Worm (Caenorhabditis elegans) whole organism, L2 larva: ENCODE data around the gene ttr-50.
A peak's percentile ranks its signal among the peaks of the same experiment; 100 is the strongest.

Source experiments
- C34F6.9 ChIP-seq: fragments of 150-350 bp; optimal IDR thresholded peaks from 2 replicates; lab custom pipeline; 2014; ENCODE audit warnings: missing biosample characterization, missing genetic modification characterization
- Y55F3AM.14 ChIP-seq: fragments of 200-800 bp; sonication (Bioruptor generic); optimal IDR thresholded peaks from 2 replicates; lab custom pipeline; 2018; ENCODE audit warnings: mild to moderate bottlenecking, missing genetic modification characterization, missing compliant biosample characterization
- ZK546.5 ChIP-seq: sonication (generic microtip); optimal IDR thresholded peaks from 2 replicates; lab custom pipeline; 2017; ENCODE audit warnings: missing biosample characterization, missing genetic modification characterization
- alr-1 ChIP-seq: fragments of 150-350 bp; optimal IDR thresholded peaks from 2 replicates; lab custom pipeline; 2014; ENCODE audit warnings: missing biosample characterization, missing genetic modification characterization
- aly-2 ChIP-seq: fragments of 150-350 bp; optimal IDR thresholded peaks from 2 replicates; lab custom pipeline; 2014; ENCODE audit warnings: missing biosample characterization, missing genetic modification characterization
- ama-1 ChIP-seq: fragments of 150-350 bp; optimal IDR thresholded peaks from 2 replicates; lab custom pipeline; 2018; ENCODE audit warnings: inconsistent platforms
- blmp-1 ChIP-seq: sonication (generic microtip); optimal IDR thresholded peaks from 2 replicates; lab custom pipeline; 2017; ENCODE audit warnings: missing genetic modification characterization, mild to moderate bottlenecking, missing compliant biosample characterization, antibody characterized with exemption, moderate library complexity; ENCODE audit not compliant: insufficient read depth
- ceh-16 ChIP-seq: fragments of 150-350 bp; optimal IDR thresholded peaks from 2 replicates; lab custom pipeline; 2014; ENCODE audit warnings: missing biosample characterization, missing genetic modification characterization
- ceh-82 ChIP-seq: fragments of 150-350 bp; optimal IDR thresholded peaks from 2 replicates; lab custom pipeline; 2014; ENCODE audit warnings: missing biosample characterization, missing genetic modification characterization
- crh-2 ChIP-seq: sonication (generic microtip); optimal IDR thresholded peaks from 2 replicates; lab custom pipeline; 2017; ENCODE audit warnings: missing biosample characterization, missing genetic modification characterization
- dmd-4 ChIP-seq: sonication (generic microtip); optimal IDR thresholded peaks from 2 replicates; lab custom pipeline; 2017; ENCODE audit warnings: missing biosample characterization, missing genetic modification characterization
- elt-1 ChIP-seq: fragments of 150-350 bp; optimal IDR thresholded peaks from 2 replicates; lab custom pipeline; 2014; ENCODE audit warnings: missing biosample characterization, missing genetic modification characterization
- fos-1 ChIP-seq: fragments of 150-350 bp; optimal IDR thresholded peaks from 2 replicates; lab custom pipeline; 2014; ENCODE audit warnings: missing biosample characterization, missing genetic modification characterization
- gmeb-1 ChIP-seq: fragments of 150-350 bp; optimal IDR thresholded peaks from 2 replicates; lab custom pipeline; 2014; ENCODE audit warnings: missing biosample characterization, missing genetic modification characterization
- lin-39 ChIP-seq: fragments of 150-350 bp; optimal IDR thresholded peaks from 2 replicates; lab custom pipeline; 2014; ENCODE audit warnings: missing biosample characterization, missing genetic modification reagents, missing genetic modification characterization
- mab-5 ChIP-seq: fragments of 150-350 bp; optimal IDR thresholded peaks from 2 replicates; lab custom pipeline; 2014; ENCODE audit warnings: missing biosample characterization, missing genetic modification characterization
- mbf-1 ChIP-seq: sonication (generic microtip); optimal IDR thresholded peaks from 2 replicates; lab custom pipeline; 2017; ENCODE audit warnings: missing biosample characterization, missing genetic modification characterization
- mdl-1 ChIP-seq, 2 experiments: fragments of 150-350 bp in 1 of 2; sonication (generic microtip) in 1 of 2; optimal IDR thresholded peaks; 2 replicates each; lab custom pipeline; 2017; ENCODE audit warnings: missing biosample characterization in 2 of 2, missing genetic modification characterization in 2 of 2
- nhr-10 ChIP-seq: sonication (generic microtip); optimal IDR thresholded peaks from 2 replicates; lab custom pipeline; 2017; ENCODE audit warnings: missing biosample characterization, missing genetic modification characterization
- nhr-11 ChIP-seq: fragments of 150-350 bp; optimal IDR thresholded peaks from 2 replicates; lab custom pipeline; 2014; ENCODE audit warnings: missing biosample characterization, missing genetic modification characterization
- nhr-129 ChIP-seq: fragments of 150-350 bp; optimal IDR thresholded peaks from 2 replicates; lab custom pipeline; 2014; ENCODE audit warnings: missing biosample characterization, missing genetic modification characterization
- nhr-21 ChIP-seq: fragments of 150-350 bp; optimal IDR thresholded peaks from 2 replicates; lab custom pipeline; 2014; ENCODE audit warnings: missing biosample characterization, missing genetic modification characterization
- nhr-23 ChIP-seq: fragments of 150-350 bp; optimal IDR thresholded peaks from 2 replicates; lab custom pipeline; 2014; ENCODE audit warnings: missing biosample characterization, missing genetic modification reagents, missing genetic modification characterization
- nhr-25 ChIP-seq: fragments of 150-350 bp; sonication (generic microtip); optimal IDR thresholded peaks from 3 replicates; lab custom pipeline; 2014; ENCODE audit warnings: missing biosample characterization, missing genetic modification characterization
- nhr-6 ChIP-seq: fragments of 150-350 bp; optimal IDR thresholded peaks from 2 replicates; lab custom pipeline; 2014; ENCODE audit warnings: missing biosample characterization, missing genetic modification characterization
- nhr-77 ChIP-seq: fragments of 150-350 bp; optimal IDR thresholded peaks from 2 replicates; lab custom pipeline; 2014; ENCODE audit warnings: missing biosample characterization, missing genetic modification characterization
- sem-4 ChIP-seq: fragments of 150-350 bp; optimal IDR thresholded peaks from 2 replicates; lab custom pipeline; 2014; ENCODE audit warnings: missing biosample characterization, missing genetic modification reagents, missing genetic modification characterization
- sma-9 ChIP-seq, 2 experiments: fragments of 150-350 bp in 1 of 2; sonication (generic microtip) in 1 of 2; optimal IDR thresholded peaks; 2 replicates each; lab custom pipeline; 2014 to 2016; ENCODE audit warnings: missing genetic modification characterization in 2 of 2, mild to moderate bottlenecking in 1 of 2, missing biosample characterization in 1 of 2, missing compliant biosample characterization in 1 of 2, missing genetic modification reagents in 1 of 2, moderate library complexity in 1 of 2
- unc-39 ChIP-seq: fragments of 150-350 bp; optimal IDR thresholded peaks from 2 replicates; lab custom pipeline; 2014; ENCODE audit warnings: missing biosample characterization, missing genetic modification characterization
- unc-55 ChIP-seq: fragments of 150-350 bp; sonication (generic microtip); optimal IDR thresholded peaks from 3 replicates; lab custom pipeline; 2014; ENCODE audit warnings: missing biosample characterization, missing genetic modification reagents, missing genetic modification characterization
- ztf-4 ChIP-seq: fragments of 150-350 bp; optimal IDR thresholded peaks from 2 replicates; lab custom pipeline; 2014; ENCODE audit warnings: missing biosample characterization, missing genetic modification characterization

ttr-50 gene

ce11 chrIV:11625482-11625881 lies 15.3 kb downstream of the ttr-50 start, which contains the start of gene lys-5:
lys-5 (minus strand) TSS chrIV:11625582.
- TF ChIP-seq ZK546.5 (tag; lab: Kevin White, UChicago) (no peak), alr-1 (tag; lab: Kevin White, UChicago) (no peak), nhr-21 (tag; lab: Kevin White, UChicago) (no peak), ceh-82 (no peak), mab-5 (tag; lab: Kevin White, UChicago) (no peak), ceh-16 (tag; lab: Kevin White, UChicago) (no peak), nhr-6 (no peak), nhr-11 (tag; lab: Kevin White, UChicago) (no peak), unc-39 (tag; lab: Kevin White, UChicago) (no peak), ztf-4 (tag; lab: Kevin White, UChicago) (no peak), sma-9 (GFP tag; optimal IDR thresholded peaks at IDR 0.05; lab: Kevin White, UChicago) (no peak), sma-9 (tag; optimal IDR thresholded peaks at IDR 0.05; lab: Kevin White, UChicago) (no peak), dmd-4 (tag; lab: Kevin White, UChicago) (no peak), ama-1 (no peak)

ce11 chrIV:11623759-11624287 lies 17.0 kb downstream of the ttr-50 start:
- TF ChIP-seq sma-9 (GFP tag; optimal IDR thresholded peaks at IDR 0.05; lab: Kevin White, UChicago) (peak; percentile 54), sma-9 (tag; optimal IDR thresholded peaks at IDR 0.05; lab: Kevin White, UChicago) (no peak), fos-1 (tag; lab: Kevin White, UChicago) (peak; percentile 40), unc-55 (GFP tag; lab: Kevin White, UChicago) (no peak), lin-39 (tag; lab: Kevin White, UChicago) (no peak), gmeb-1 (tag; lab: Kevin White, UChicago) (peak; percentile 7), elt-1 (tag; lab: Kevin White, UChicago) (no peak), ceh-82 (no peak), nhr-77 (no peak), crh-2 (tag; lab: Kevin White, UChicago) (peak; percentile 27), ZK546.5 (tag; lab: Kevin White, UChicago) (no peak), sem-4 (tag; lab: Kevin White, UChicago) (no peak)

- peak; percentile 25 for TF ChIP-seq sma-9 (GFP tag; optimal IDR thresholded peaks at IDR 0.05; lab: Kevin White, UChicago)
- no peak for TF ChIP-seq sma-9 (tag; optimal IDR thresholded peaks at IDR 0.05; lab: Kevin White, UChicago)
- no peak for TF ChIP-seq nhr-10
- peak; percentile 38 for TF ChIP-seq fos-1 (tag; lab: Kevin White, UChicago)
Observed at ce11 chrIV:11623060-11623459, 17.8 kb downstream of the ttr-50 start, which contains the start of gene lys-4. lys-4 (minus strand) TSS chrIV:11623174.

- TF ChIP-seq mbf-1 (tag; lab: Kevin White, UChicago) (no peak), nhr-11 (tag; lab: Kevin White, UChicago) (no peak), crh-2 (tag; lab: Kevin White, UChicago) (no peak), nhr-10 (no peak), unc-39 (tag; lab: Kevin White, UChicago) (no peak), aly-2 (tag; lab: Kevin White, UChicago) (no peak), nhr-23 (tag; lab: Kevin White, UChicago) (no peak), mdl-1 (tag; optimal IDR thresholded peaks at IDR 0.05; lab: Kevin White, UChicago) (no peak), nhr-77 (no peak), lin-39 (tag; lab: Kevin White, UChicago) (no peak), blmp-1 (tag; lab: Kevin White, UChicago) (no peak), nhr-25 (tag; lab: Kevin White, UChicago) (no peak), mab-5 (tag; lab: Kevin White, UChicago) (no peak), Y55F3AM.14 (GFP tag; lab: Kevin White, UChicago) (no peak), C34F6.9 (no peak), nhr-129 (tag; lab: Kevin White, UChicago) (no peak)
Observed at ce11 chrIV:11622336-11622735, 18.5 kb downstream of the ttr-50 start.

ce11 chrIV:11620909-11621308 lies 19.9 kb downstream of the ttr-50 start, which contains the start of gene dsl-5:
dsl-5 (minus strand) TSS chrIV:11621009.
- no peak for TF ChIP-seq sma-9 (GFP tag; optimal IDR thresholded peaks at IDR 0.05; lab: Kevin White, UChicago)
- TF ChIP-seq sma-9 (tag; optimal IDR thresholded peaks at IDR 0.05; lab: Kevin White, UChicago) = no peak
- TF ChIP-seq nhr-25 (tag; lab: Kevin White, UChicago) = peak; percentile 8
